Worm (Caenorhabditis elegans): ENCODE measurements around the gene W08F4.5.

- no peak for TF ChIP-seq flt-1 (GFP tag; IDR thresholded peaks at IDR 0.05)
- no peak for TF ChIP-seq klf-2 (GFP tag; conservative IDR thresholded peaks at IDR 0.05)
Measured at ce11 chrII:605267-605666, 36.6 kb upstream of the W08F4.5 start, which contains the start of gene W04H10.2.
